Worm (Caenorhabditis elegans): Measurements from ENCODE around the gene acr-18.

DNA sequence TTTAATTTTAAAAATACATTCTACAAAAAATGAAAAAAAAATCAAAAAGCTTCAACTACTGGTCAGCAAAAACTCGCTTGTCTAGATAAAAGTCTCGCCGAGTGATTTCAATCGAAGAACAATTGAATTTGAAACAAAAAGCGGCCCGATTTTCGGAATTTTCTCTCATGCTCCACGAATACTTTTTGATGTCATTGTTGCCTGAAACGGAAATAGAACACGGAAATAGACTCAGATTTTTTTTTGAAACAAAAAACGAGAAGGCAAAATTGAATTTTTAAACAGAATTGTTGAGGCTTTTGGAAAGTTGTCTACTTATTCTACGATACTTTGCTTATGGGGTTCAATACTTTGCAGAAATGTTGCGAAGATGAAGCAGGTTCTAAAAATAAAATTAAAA, 4.5 kb upstream of the acr-18 start:
- TF ChIP-seq nhr-77 (tag; optimal IDR thresholded peaks at IDR 0.05) (no peak), fos-1 (tag; optimal IDR thresholded peaks at IDR 0.05) (no peak), unc-39 (tag; optimal IDR thresholded peaks at IDR 0.05) (no peak), ama-1 (optimal IDR thresholded peaks at IDR 0.05) (no peak), snpc-4 (tag; optimal IDR thresholded peaks at IDR 0.05) (no peak), elt-1 (tag; optimal IDR thresholded peaks at IDR 0.05) (no peak), unc-62 (GFP tag; optimal IDR thresholded peaks at IDR 0.05) (no peak)
